Worm (Caenorhabditis elegans): ENCODE results near the gene aexr-1.

DNA sequence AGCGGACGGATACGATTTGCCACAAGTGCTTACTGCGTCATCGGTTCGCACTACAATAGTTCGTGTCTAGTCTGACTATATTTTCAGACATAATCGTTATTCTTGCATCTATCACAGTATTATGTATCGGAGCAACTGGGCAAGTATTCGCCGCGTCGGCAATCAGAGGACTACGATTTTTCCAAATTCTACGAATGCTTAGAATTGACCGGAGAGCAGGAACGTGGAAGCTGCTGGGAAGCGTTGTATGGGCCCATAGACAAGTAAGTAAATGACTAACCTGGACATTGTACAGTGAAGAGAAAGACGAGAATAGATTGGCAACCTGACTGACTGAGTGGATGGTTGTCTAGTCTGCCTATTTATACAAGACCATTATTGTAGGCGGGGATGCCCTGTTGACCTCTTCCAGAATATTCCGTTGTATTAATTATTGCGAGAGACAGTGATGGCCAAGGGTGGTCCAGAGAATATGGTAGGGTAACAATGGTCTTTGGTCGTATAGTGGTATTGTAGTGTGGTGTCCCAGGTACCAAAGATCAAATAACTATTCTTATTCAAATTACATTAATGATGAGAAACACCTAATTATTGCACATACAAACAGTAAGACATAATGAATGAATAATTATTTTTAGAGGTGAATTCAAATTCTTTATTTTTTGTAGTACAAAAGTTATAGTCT is 12.4 kb downstream of the aexr-1 start, which contains the start of gene clec-266:
- TF ChIP-seq B0310.2 (tag; optimal IDR thresholded peaks at IDR 0.05) = no peak
- TF ChIP-seq ets-7 (tag; optimal IDR thresholded peaks at IDR 0.05) = no peak
- TF ChIP-seq ama-1 (optimal IDR thresholded peaks at IDR 0.05) = peak; percentile 94
- TF ChIP-seq hmbx-1 (tag; optimal IDR thresholded peaks at IDR 0.05) = no peak
- no peak for TF ChIP-seq hmg-4 (GFP tag; optimal IDR thresholded peaks at IDR 0.05)
- no peak; the same call in 1 of the 2 replicates for TF ChIP-seq sea-1 (GFP tag; conservative IDR thresholded peaks at IDR 0.05)
- no peak for TF ChIP-seq ceh-36 (tag; optimal IDR thresholded peaks at IDR 0.05)
